ENCODE assay signal across 4 worm cellular contexts in genomic region chrV:7062790-7063189, ce11.
TF ChIP-seq lines count a peak whose summit lies in the region.

Gene tmem-258, plus strand, starts transcription at chrV:7063174.

TF ChIP-seq in whole organism, L1 larva, 84 proteins besides CTCF, POLR2A, EP300 and RAD21:
- peak; percentile 42 for TF ChIP-seq snpc-4 (tag; optimal IDR thresholded peaks at IDR 0.05; lab: Kevin White, UChicago)

TF ChIP-seq in whole organism, L3 larva, 47 proteins besides CTCF, POLR2A, EP300 and RAD21:
- peak; percentile 50 for TF ChIP-seq snpc-4 (tag; optimal IDR thresholded peaks at IDR 0.05; lab: Kevin White, UChicago)

TF ChIP-seq in whole organism, L4 larva, 104 proteins besides CTCF, POLR2A, EP300 and RAD21:
- TF ChIP-seq lin-38 (GFP tag; IDR thresholded peaks at IDR 0.05; lab: Robert Waterston, UW): peak; percentile 31

TF ChIP-seq in whole organism, young adult, 124 proteins besides CTCF, POLR2A, EP300 and RAD21:
- TF ChIP-seq madf-6 (GFP tag; IDR thresholded peaks at IDR 0.05; lab: Robert Waterston, UW) (peak; percentile 36), snpc-1.1 (tag; optimal IDR thresholded peaks at IDR 0.05; lab: Kevin White, UChicago; ENCODE audit: insufficient read depth) (peak; percentile 88), snpc-3.4 (tag; optimal IDR thresholded peaks at IDR 0.05; lab: Kevin White, UChicago) (peak; percentile 43), snpc-4 (GFP tag; optimal IDR thresholded peaks at IDR 0.05; lab: Kevin White, UChicago) (peak; percentile 82), snpc-4 (tag; optimal IDR thresholded peaks at IDR 0.05; lab: Kevin White, UChicago) (peak in 3 of 4 experiments; percentile 88 to 95 (median 94)), hmg-1.2 (GFP tag; IDR thresholded peaks at IDR 0.05; lab: Robert Waterston, UW) (peak; percentile 43), ekl-4 (GFP tag; IDR thresholded peaks at IDR 0.05; lab: Robert Waterston, UW) (peak; percentile 5; the same call in 1 of the 2 replicates)
